Worm (Caenorhabditis elegans) whole organism, L1 larva: ENCODE data around the gene try-10.

ENCODE experiments used
- C04F5.9 ChIP-seq: sonication (generic microtip); optimal IDR thresholded peaks from 2 replicates; lab custom pipeline; 2016; ENCODE audit warnings: missing genetic modification characterization, missing compliant biosample characterization
- C34B4.2 ChIP-seq: sonication (generic microtip); optimal IDR thresholded peaks from 2 replicates; lab custom pipeline; 2017; ENCODE audit warnings: mild to moderate bottlenecking, missing genetic modification characterization, missing compliant biosample characterization
- F16B12.6 ChIP-seq: fragments of 150-350 bp; optimal IDR thresholded peaks from 2 replicates; lab custom pipeline; 2014; ENCODE audit warnings: missing biosample characterization, missing genetic modification characterization
- Y116A8C.19 ChIP-seq: sonication (generic microtip); optimal IDR thresholded peaks from 2 replicates; lab custom pipeline; 2016; ENCODE audit warnings: missing compliant biosample characterization, missing genetic modification characterization, borderline replicate concordance
- aly-2 ChIP-seq: fragments of 150-350 bp; optimal IDR thresholded peaks from 2 replicates; lab custom pipeline; 2014; ENCODE audit warnings: missing biosample characterization, missing genetic modification characterization
- blmp-1 ChIP-seq: fragments of 150-350 bp; optimal IDR thresholded peaks from 2 replicates; lab custom pipeline; 2014; ENCODE audit warnings: missing biosample characterization, missing genetic modification characterization
- ceh-88 ChIP-seq: fragments of 200-800 bp; sonication (Bioruptor generic); IDR thresholded peaks from 2 replicates; pipeline ENCODE4 v1.3.6; 2022; ENCODE audit warnings: missing genetic modification characterization, missing compliant biosample characterization
- efl-1 ChIP-seq, 4 experiments: fragments of 150-350 bp; optimal IDR thresholded peaks in 3 of 4; peaks in 1 of 4; 1 replicate in 1 of 4; 2 replicates in 3 of 4; lab custom pipeline; 2014; ENCODE audit warnings: missing biosample characterization in 2 of 4, missing genetic modification characterization in 2 of 4, missing genetic modification reagents in 2 of 4
- egl-27 ChIP-seq, 2 experiments: fragments of 150-350 bp in 1 of 2; sonication (generic microtip); optimal IDR thresholded peaks; 3 replicates each; lab custom pipeline; 2017 to 2018; ENCODE audit warnings: missing biosample characterization in 2 of 2, missing genetic modification characterization in 2 of 2, missing genetic modification reagents in 2 of 2
- elt-2 ChIP-seq: sonication (generic microtip); optimal IDR thresholded peaks from 2 replicates; lab custom pipeline; 2016; ENCODE audit warnings: missing genetic modification characterization, mild to moderate bottlenecking, inconsistent platforms, missing compliant biosample characterization, missing genetic modification reagents
- elt-3 ChIP-seq, 6 experiments: fragments of 150-350 bp in 1 of 6; sonication (generic microtip); optimal IDR thresholded peaks; 2 replicates each; lab custom pipeline; 2017 to 2018; ENCODE audit warnings: missing biosample characterization in 6 of 6, missing genetic modification characterization in 6 of 6, inconsistent platforms in 1 of 6
- ets-5 ChIP-seq: fragments of 200-800 bp; sonication (Bioruptor generic); IDR thresholded peaks from 2 replicates; pipeline ENCODE4 v1.3.6; 2022; ENCODE audit warnings: missing genetic modification characterization, missing compliant biosample characterization
- grh-1 ChIP-seq: fragments of 200-800 bp; sonication (Bioruptor generic); IDR thresholded peaks from 2 replicates; pipeline ENCODE4 v1.3.6; 2022; ENCODE audit warnings: missing genetic modification reagents, missing genetic modification characterization, missing compliant biosample characterization
- jun-1 ChIP-seq: fragments of 150-350 bp; optimal IDR thresholded peaks from 2 replicates; lab custom pipeline; 2014; ENCODE audit warnings: missing biosample characterization, missing genetic modification reagents, missing genetic modification characterization
- lin-14 ChIP-seq: fragments of 200-800 bp; sonication (Bioruptor generic); optimal IDR thresholded peaks from 2 replicates; lab custom pipeline; 2018; ENCODE audit warnings: mild to moderate bottlenecking, missing genetic modification characterization, moderate library complexity, missing compliant biosample characterization
- lin-35 ChIP-seq, 2 experiments: fragments of 150-350 bp; optimal IDR thresholded peaks; 2 replicates each; lab custom pipeline; 2014; ENCODE audit warnings: missing biosample characterization in 2 of 2, missing genetic modification characterization in 2 of 2, missing genetic modification reagents in 2 of 2
- lsy-2 ChIP-seq, 2 experiments: fragments of 150-350 bp; optimal IDR thresholded peaks; 2 replicates each; lab custom pipeline; 2014; ENCODE audit warnings: missing biosample characterization in 2 of 2, missing genetic modification characterization in 2 of 2
- mab-9 ChIP-seq: fragments of 200-800 bp; sonication (Bioruptor generic); IDR thresholded peaks from 2 replicates; pipeline ENCODE4 v1.3.6; 2022; ENCODE audit warnings: missing genetic modification reagents, missing genetic modification characterization, missing compliant biosample characterization
- nhr-19 ChIP-seq: fragments of 200-800 bp; sonication (Bioruptor generic); conservative IDR thresholded peaks from 2 replicates; pipeline ENCODE4 v1.3.6; 2022; ENCODE audit warnings: missing genetic modification characterization, missing compliant biosample characterization
- nhr-20 ChIP-seq: sonication (generic microtip); optimal IDR thresholded peaks from 2 replicates; lab custom pipeline; 2016; ENCODE audit warnings: mild to moderate bottlenecking, missing genetic modification characterization, missing compliant biosample characterization
- nhr-77 ChIP-seq: fragments of 150-350 bp; optimal IDR thresholded peaks from 2 replicates; lab custom pipeline; 2014; ENCODE audit warnings: missing biosample characterization, missing genetic modification characterization
- nhr-85 ChIP-seq: sonication (generic microtip); peaks from one replicate; lab custom pipeline; 2016; ENCODE audit warnings: missing genetic modification characterization, inconsistent platforms, missing compliant biosample characterization
- pax-3 ChIP-seq: fragments of 200-800 bp; sonication (Bioruptor generic); optimal IDR thresholded peaks from 2 replicates; lab custom pipeline; 2018; ENCODE audit warnings: mild to moderate bottlenecking, missing genetic modification characterization, moderate library complexity, missing compliant biosample characterization
- skn-1 ChIP-seq: fragments of 150-350 bp; optimal IDR thresholded peaks from 2 replicates; lab custom pipeline; 2014; ENCODE audit warnings: missing biosample characterization, missing genetic modification characterization
- snpc-4 ChIP-seq: fragments of 150-350 bp; optimal IDR thresholded peaks from 2 replicates; lab custom pipeline; 2014; ENCODE audit warnings: missing biosample characterization, missing genetic modification characterization
- tbx-2 ChIP-seq: sonication (generic microtip); optimal IDR thresholded peaks from 2 replicates; lab custom pipeline; 2016; ENCODE audit warnings: missing genetic modification characterization, missing compliant biosample characterization
- tlp-1 ChIP-seq: fragments of 150-350 bp; optimal IDR thresholded peaks from 2 replicates; lab custom pipeline; 2014; ENCODE audit warnings: missing biosample characterization, missing genetic modification characterization
- unc-130 ChIP-seq: fragments of 150-350 bp; optimal IDR thresholded peaks from 2 replicates; lab custom pipeline; 2017; ENCODE audit warnings: missing biosample characterization, missing genetic modification characterization, inconsistent platforms
- unc-30 ChIP-seq: sonication (generic microtip); optimal IDR thresholded peaks from 2 replicates; lab custom pipeline; 2017; ENCODE audit warnings: missing biosample characterization, missing genetic modification characterization
- unc-62 ChIP-seq: fragments of 150-350 bp; optimal IDR thresholded peaks from 2 replicates; lab custom pipeline; 2014; ENCODE audit warnings: missing biosample characterization, missing genetic modification reagents, missing genetic modification characterization
- xbp-1 ChIP-seq: sonication (generic microtip); optimal IDR thresholded peaks from 2 replicates; lab custom pipeline; 2016; ENCODE audit warnings: missing genetic modification characterization, missing compliant biosample characterization
- zag-1 ChIP-seq: fragments of 150-350 bp; optimal IDR thresholded peaks from 2 replicates; lab custom pipeline; 2014; ENCODE audit warnings: missing biosample characterization, missing genetic modification characterization

try-10 gene

ce11 chrV:13047574-13048030, 34.5 kb upstream of the try-10 start, which contains the start of gene W07G4.5:
TSS of gene W07G4.5 (plus strand) at chrV:13047980.
- peak; percentile 36 for TF ChIP-seq lin-14 (GFP tag; lab: Kevin White, UChicago)
- TF ChIP-seq elt-2 (tag; lab: Kevin White, UChicago): peak; percentile 67
- no peak for TF ChIP-seq nhr-19 (GFP tag; lab: Robert Waterston, UW)

DNA sequence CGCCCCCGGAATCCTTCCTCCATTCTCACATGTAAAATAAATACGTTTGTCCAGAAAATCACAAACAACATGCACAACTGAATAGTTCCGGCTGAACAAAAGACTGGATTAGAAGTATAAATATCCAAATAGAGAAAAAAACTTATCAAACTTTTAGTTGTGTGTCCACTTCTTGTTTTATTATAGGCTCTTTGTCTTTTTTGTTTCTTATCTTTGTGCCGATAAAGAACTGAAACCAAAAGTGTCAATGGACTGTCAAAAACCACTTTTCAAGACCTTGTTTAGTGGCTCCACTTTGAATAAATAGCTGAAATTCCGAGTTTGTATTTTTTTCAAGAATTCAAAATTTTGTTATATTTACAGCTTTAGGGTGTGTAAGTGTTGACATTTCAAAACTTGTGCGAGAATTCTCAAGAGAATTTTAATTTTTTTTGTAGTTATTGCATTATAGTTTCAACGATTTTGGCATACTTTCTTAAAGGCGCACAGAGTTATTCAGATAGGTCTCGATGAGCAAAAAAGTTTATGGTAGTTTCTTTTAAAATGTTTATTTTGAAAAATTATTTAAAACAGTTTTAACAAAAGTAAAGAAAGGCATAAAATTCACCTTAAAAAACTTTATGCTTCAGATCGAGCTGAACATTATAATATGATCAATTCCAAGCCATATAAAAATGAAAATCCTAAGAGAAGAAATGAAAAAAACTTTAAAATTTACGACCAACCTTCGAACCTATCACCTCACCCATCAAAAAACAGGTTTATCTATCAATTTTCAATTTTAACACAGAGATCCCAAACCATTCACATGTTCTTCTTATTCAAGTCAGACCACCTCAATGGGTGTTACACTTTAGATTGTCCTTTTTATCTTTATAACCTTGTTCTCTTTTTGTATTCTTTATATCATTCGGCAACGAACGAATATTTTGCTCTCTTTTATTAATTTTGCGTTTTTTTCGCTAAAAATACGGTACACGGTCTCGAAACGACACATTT, 33.4 kb upstream of the try-10 start:
- TF ChIP-seq efl-1 (optimal IDR thresholded peaks at IDR 0.05; lab: Kevin White, UChicago) (no peak), efl-1 (GFP tag; optimal IDR thresholded peaks at IDR 0.05 in 1 of 2; lab: Kevin White, UChicago) (peak in 1 of 2 experiments; percentile 34), elt-3 (tag; optimal IDR thresholded peaks at IDR 0.05; lab: Kevin White, UChicago) (peak in 2 of 6 experiments; percentile 30 to 43), snpc-4 (tag; lab: Kevin White, UChicago) (no peak), lin-35 (GFP tag; optimal IDR thresholded peaks at IDR 0.05; lab: Kevin White, UChicago) (peak in 1 of 2 experiments; percentile 12), lin-14 (GFP tag; lab: Kevin White, UChicago) (peak; percentile 31), lsy-2 (tag; optimal IDR thresholded peaks at IDR 0.05; lab: Kevin White, UChicago) (no peak), elt-2 (tag; lab: Kevin White, UChicago) (peak; percentile 58), ets-5 (GFP tag; lab: Robert Waterston, UW) (no peak), nhr-20 (tag; lab: Kevin White, UChicago) (no peak), grh-1 (0 out of 2 replicates have a peak, but pooled peaks have one; percentile 25), pax-3 (tag; lab: Kevin White, UChicago) (peak; percentile 8), blmp-1 (tag; lab: Kevin White, UChicago) (peak; percentile 24), aly-2 (peak; percentile 51), nhr-85 (tag; lab: Kevin White, UChicago) (peak; percentile 60)

- TF ChIP-seq skn-1 (tag; lab: Kevin White, UChicago) (no peak), C34B4.2 (no peak), C04F5.9 (tag; lab: Kevin White, UChicago) (no peak), zag-1 (tag; lab: Kevin White, UChicago) (no peak), mab-9 (no peak), efl-1 (optimal IDR thresholded peaks at IDR 0.05; lab: Kevin White, UChicago) (no peak), efl-1 (GFP tag; optimal IDR thresholded peaks at IDR 0.05 in 1 of 2; lab: Kevin White, UChicago) (no peak), xbp-1 (tag; lab: Kevin White, UChicago) (no peak), F16B12.6 (no peak), unc-62 (GFP tag; lab: Kevin White, UChicago) (no peak), unc-30 (tag; lab: Kevin White, UChicago) (no peak), tlp-1 (tag; lab: Kevin White, UChicago) (no peak), lin-35 (GFP tag; optimal IDR thresholded peaks at IDR 0.05; lab: Kevin White, UChicago) (no peak), Y116A8C.19 (tag; lab: Kevin White, UChicago) (no peak), tbx-2 (tag; lab: Kevin White, UChicago) (no peak), egl-27 (tag; optimal IDR thresholded peaks at IDR 0.05; lab: Kevin White, UChicago) (no peak), grh-1 (no peak)
- TF ChIP-seq, all 84 proteins: peak for 0
Measured at ce11 chrV:13045017-13045416, 32.0 kb upstream of the try-10 start.

DNA sequence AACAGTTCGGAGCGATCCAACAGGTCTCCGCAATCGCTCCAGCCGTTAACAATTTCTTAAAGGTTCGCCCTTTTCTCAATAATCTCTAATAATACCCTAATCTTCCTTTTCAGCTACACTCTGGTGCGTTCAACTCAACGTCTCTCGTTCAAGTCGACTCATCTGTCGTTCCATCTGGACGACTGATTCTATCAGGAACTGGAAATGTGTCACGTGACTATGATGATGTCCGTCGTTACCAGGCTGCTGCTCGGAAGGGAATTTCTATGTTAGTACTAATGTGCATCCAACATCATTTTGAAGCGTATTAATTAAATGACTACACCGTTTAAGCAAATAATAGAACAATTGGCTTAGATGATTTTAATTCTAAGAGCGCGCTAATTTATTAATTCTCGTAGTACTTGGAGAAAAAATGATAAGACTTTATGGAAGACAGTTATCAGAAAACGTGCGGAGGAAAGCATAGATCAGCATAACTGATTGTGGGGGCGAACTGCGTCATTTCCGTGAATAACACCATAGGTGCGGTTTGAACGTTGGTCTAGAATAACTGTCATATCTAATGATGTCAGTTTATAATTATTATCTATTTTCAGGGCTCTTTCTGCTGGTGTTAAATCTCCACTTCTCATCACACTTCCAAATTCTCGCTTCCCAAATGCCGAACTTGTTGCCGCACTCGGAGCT, 30.9 kb upstream of the try-10 start:
- TF ChIP-seq elt-2 (tag; lab: Kevin White, UChicago) (peak; percentile 62), jun-1 (peak; percentile 25), zag-1 (tag; lab: Kevin White, UChicago) (no peak), unc-130 (no peak), ceh-88 (no peak), efl-1 (optimal IDR thresholded peaks at IDR 0.05; lab: Kevin White, UChicago) (no peak), efl-1 (GFP tag; optimal IDR thresholded peaks at IDR 0.05 in 1 of 2; lab: Kevin White, UChicago) (peak in 1 of 2 experiments; percentile 62), lin-35 (GFP tag; optimal IDR thresholded peaks at IDR 0.05; lab: Kevin White, UChicago) (peak in 1 of 2 experiments; percentile 9), unc-30 (tag; lab: Kevin White, UChicago) (no peak), aly-2 (no peak), nhr-77 (no peak)
- TF ChIP-seq, all 84 proteins: peak for 4
